Worm (Caenorhabditis elegans) whole organism, L4 larva: ENCODE data around the gene cyn-13.

Experiments used
- F37D6.2 ChIP-seq: sonication (generic microtip); optimal IDR thresholded peaks from 2 replicates; lab custom pipeline; 2016; ENCODE audit warnings: mild to moderate bottlenecking, missing genetic modification characterization, missing compliant biosample characterization
- F49E8.2 ChIP-seq: sonication (generic microtip); optimal IDR thresholded peaks from 2 replicates; lab custom pipeline; 2016; ENCODE audit warnings: missing compliant biosample characterization, mild to moderate bottlenecking, missing genetic modification characterization, borderline replicate concordance
- T20F7.1 ChIP-seq: fragments of 200-800 bp; sonication (Bioruptor generic); optimal IDR thresholded peaks from 2 replicates; lab custom pipeline; 2018; ENCODE audit warnings: mild to moderate bottlenecking, missing genetic modification characterization, missing compliant biosample characterization
- T26A8.4 ChIP-seq: fragments of 200-800 bp; sonication (Bioruptor generic); IDR thresholded peaks from 2 replicates; pipeline ENCODE4 v1.3.6; 2022; ENCODE audit warnings: missing genetic modification characterization, missing compliant biosample characterization
- Y48G9A.11 ChIP-seq: fragments of 200-800 bp; sonication (Bioruptor generic); IDR thresholded peaks from 2 replicates; pipeline ENCODE4 v1.3.6; 2022; ENCODE audit warnings: missing genetic modification reagents, missing genetic modification characterization, missing compliant biosample characterization
- ZK337.2 ChIP-seq: fragments of 200-800 bp; sonication (Bioruptor generic); IDR thresholded peaks from 2 replicates; pipeline ENCODE4 v1.3.6; 2022; ENCODE audit warnings: missing genetic modification reagents, missing genetic modification characterization, missing compliant biosample characterization
- ama-1 ChIP-seq: fragments of 150-350 bp; optimal IDR thresholded peaks from 2 replicates; lab custom pipeline; 2014; ENCODE audit warnings: inconsistent platforms, mixed read lengths
- arid-1 ChIP-seq: fragments of 200-800 bp; sonication (Bioruptor generic); conservative IDR thresholded peaks from 2 replicates; pipeline ENCODE4 v1.3.6; 2022; ENCODE audit warnings: missing genetic modification reagents, missing genetic modification characterization, missing compliant biosample characterization
- ceh-20 ChIP-seq: fragments of 200-800 bp; sonication (Bioruptor generic); IDR thresholded peaks from 2 replicates; pipeline ENCODE4 v1.3.6; 2022; ENCODE audit warnings: missing genetic modification reagents, missing genetic modification characterization, missing compliant biosample characterization
- ceh-28 ChIP-seq: fragments of 150-350 bp; optimal IDR thresholded peaks from 2 replicates; lab custom pipeline; 2014; ENCODE audit warnings: missing biosample characterization, missing genetic modification reagents, missing genetic modification characterization
- ctbp-1 ChIP-seq: fragments of 200-800 bp; sonication (Bioruptor generic); IDR thresholded peaks from 2 replicates; pipeline ENCODE4 v1.3.6; 2022; ENCODE audit warnings: missing genetic modification reagents, missing genetic modification characterization, missing compliant biosample characterization
- daf-12 ChIP-seq: fragments of 150-350 bp; optimal IDR thresholded peaks from 2 replicates; lab custom pipeline; 2014; ENCODE audit warnings: missing biosample characterization, missing genetic modification reagents, missing genetic modification characterization
- daf-16 ChIP-seq, 3 experiments: sonication (generic microtip); optimal IDR thresholded peaks; 2 replicates each; lab custom pipeline; 2016 to 2017; ENCODE audit warnings: missing genetic modification characterization in 3 of 3, missing genetic modification reagents in 3 of 3, mild to moderate bottlenecking in 2 of 3, missing compliant biosample characterization in 2 of 3, missing biosample characterization in 1 of 3, moderate library complexity in 1 of 3
- daf-19 ChIP-seq: fragments of 200-800 bp; sonication (Bioruptor generic); conservative IDR thresholded peaks from 2 replicates; pipeline ENCODE4 v1.3.6; 2022; ENCODE audit warnings: missing genetic modification characterization, missing compliant biosample characterization
- dmd-6 ChIP-seq: fragments of 200-800 bp; sonication (Bioruptor generic); IDR thresholded peaks from 2 replicates; pipeline ENCODE4 v1.3.6; 2022; ENCODE audit warnings: missing genetic modification reagents, missing genetic modification characterization, missing compliant biosample characterization
- dmd-8 ChIP-seq: fragments of 200-800 bp; sonication (Bioruptor generic); IDR thresholded peaks from 2 replicates; pipeline ENCODE4 v1.3.6; 2022; ENCODE audit warnings: missing genetic modification characterization, missing compliant biosample characterization
- dve-1 ChIP-seq: sonication (generic microtip); optimal IDR thresholded peaks from 2 replicates; lab custom pipeline; 2017; ENCODE audit warnings: antibody characterized with exemption, mild to moderate bottlenecking, missing genetic modification characterization, missing compliant biosample characterization; ENCODE audit not compliant: insufficient read depth
- egl-43 ChIP-seq: fragments of 200-800 bp; sonication (Bioruptor generic); IDR thresholded peaks from 2 replicates; pipeline ENCODE4 v1.3.6; 2022; ENCODE audit warnings: missing genetic modification reagents, missing genetic modification characterization, missing compliant biosample characterization
- hlh-11 ChIP-seq: fragments of 200-800 bp; sonication (Bioruptor generic); optimal IDR thresholded peaks from 2 replicates; lab custom pipeline; 2018; ENCODE audit warnings: mild to moderate bottlenecking, missing genetic modification characterization, missing compliant biosample characterization
- hlh-30 ChIP-seq: sonication (generic microtip); optimal IDR thresholded peaks from 2 replicates; lab custom pipeline; 2017; ENCODE audit warnings: antibody characterized with exemption, mild to moderate bottlenecking, missing genetic modification characterization, missing compliant biosample characterization; ENCODE audit not compliant: insufficient read depth
- hmg-1.1 ChIP-seq: fragments of 200-800 bp; sonication (Bioruptor generic); IDR thresholded peaks from 2 replicates; pipeline ENCODE4 v1.3.6; 2022; ENCODE audit warnings: missing genetic modification reagents, missing genetic modification characterization, missing compliant biosample characterization
- jun-1 ChIP-seq: fragments of 150-350 bp; optimal IDR thresholded peaks from 2 replicates; lab custom pipeline; 2014; ENCODE audit warnings: missing biosample characterization, missing genetic modification reagents, missing genetic modification characterization
- lim-7 ChIP-seq: fragments of 200-800 bp; sonication (Bioruptor generic); IDR thresholded peaks from 2 replicates; pipeline ENCODE4 v1.3.6; 2022; ENCODE audit warnings: missing genetic modification characterization, missing compliant biosample characterization
- lin-13 ChIP-seq: fragments of 150-350 bp; optimal IDR thresholded peaks from 2 replicates; lab custom pipeline; 2014; ENCODE audit warnings: missing biosample characterization, missing genetic modification reagents, missing genetic modification characterization
- lin-29 ChIP-seq: fragments of 200-800 bp; sonication (Bioruptor generic); IDR thresholded peaks from 2 replicates; pipeline ENCODE4 v1.3.6; 2022; ENCODE audit warnings: missing genetic modification reagents, missing genetic modification characterization, missing compliant biosample characterization
- madf-5 ChIP-seq, 2 experiments: fragments of 200-800 bp; sonication (Bioruptor generic); IDR thresholded peaks; 2 replicates each; pipeline ENCODE4 v1.3.6; 2022; ENCODE audit warnings: missing compliant biosample characterization in 2 of 2, missing genetic modification characterization in 2 of 2
- mdl-1 ChIP-seq, 2 experiments: fragments of 150-350 bp in 1 of 2; sonication (generic microtip) in 1 of 2; optimal IDR thresholded peaks; 2 replicates each; lab custom pipeline; 2014 to 2017; ENCODE audit warnings: missing biosample characterization in 2 of 2, missing genetic modification characterization in 2 of 2
- mep-1 ChIP-seq: fragments of 150-350 bp; sonication (generic microtip); optimal IDR thresholded peaks from 3 replicates; lab custom pipeline; 2014; ENCODE audit warnings: missing biosample characterization, missing genetic modification characterization
- mes-2 ChIP-seq: sonication (generic microtip); optimal IDR thresholded peaks from 2 replicates; lab custom pipeline; 2016; ENCODE audit warnings: missing genotype, mild to moderate bottlenecking, missing genetic modification characterization, missing compliant biosample characterization; ENCODE audit not compliant: poor library complexity, severe bottlenecking
- nhr-10 ChIP-seq: fragments of 150-350 bp; optimal IDR thresholded peaks from 2 replicates; lab custom pipeline; 2014; ENCODE audit warnings: missing biosample characterization, missing genetic modification characterization
- nhr-102 ChIP-seq: sonication (generic microtip); optimal IDR thresholded peaks from 2 replicates; lab custom pipeline; 2016; ENCODE audit warnings: mild to moderate bottlenecking, missing genetic modification characterization, moderate library complexity, missing compliant biosample characterization
- nhr-11 ChIP-seq: fragments of 150-350 bp; optimal IDR thresholded peaks from 2 replicates; lab custom pipeline; 2014; ENCODE audit warnings: missing biosample characterization, missing genetic modification characterization
- nhr-28 ChIP-seq: fragments of 150-350 bp; optimal IDR thresholded peaks from 2 replicates; lab custom pipeline; 2014; ENCODE audit warnings: missing biosample characterization, missing genetic modification characterization
- nhr-77 ChIP-seq: fragments of 150-350 bp; optimal IDR thresholded peaks from 2 replicates; lab custom pipeline; 2014; ENCODE audit warnings: missing biosample characterization, missing genetic modification characterization
- pha-4 ChIP-seq, 2 experiments: fragments of 150-350 bp in 1 of 2; fragments of 200-800 bp in 1 of 2; sonication (Bioruptor generic) in 1 of 2; IDR thresholded peaks in 1 of 2; optimal IDR thresholded peaks in 1 of 2; 2 replicates each; pipeline versions ENCODE4 v1.3.6 to Lab custom; 2014 to 2022; ENCODE audit warnings: missing genetic modification characterization in 2 of 2, missing genetic modification reagents in 2 of 2, missing biosample characterization in 1 of 2, missing compliant biosample characterization in 1 of 2
- rbr-2 ChIP-seq: sonication (generic microtip); optimal IDR thresholded peaks from 2 replicates; lab custom pipeline; 2016; ENCODE audit warnings: missing genotype, missing genetic modification characterization, missing compliant biosample characterization
- saeg-2 ChIP-seq: fragments of 200-800 bp; sonication (Bioruptor generic); IDR thresholded peaks from 2 replicates; pipeline ENCODE4 v1.3.6; 2022; ENCODE audit warnings: missing genetic modification reagents, missing genetic modification characterization, missing compliant biosample characterization
- set-16 ChIP-seq: fragments of 200-800 bp; sonication (Bioruptor generic); IDR thresholded peaks from 2 replicates; pipeline ENCODE4 v1.3.6; 2022; ENCODE audit warnings: missing genetic modification reagents, missing genetic modification characterization, missing compliant biosample characterization
- spr-3 ChIP-seq: fragments of 200-800 bp; sonication (Bioruptor generic); optimal IDR thresholded peaks from 2 replicates; lab custom pipeline; 2018; ENCODE audit warnings: mild to moderate bottlenecking, missing genetic modification characterization, missing compliant biosample characterization
- tra-1 ChIP-seq: fragments of 200-800 bp; sonication (Bioruptor generic); IDR thresholded peaks from 2 replicates; pipeline ENCODE4 v1.3.6; 2022; ENCODE audit warnings: missing genetic modification reagents, missing genetic modification characterization, missing compliant biosample characterization
- unc-130 ChIP-seq: sonication (generic microtip); optimal IDR thresholded peaks from 2 replicates; lab custom pipeline; 2016; ENCODE audit warnings: missing genetic modification reagents, missing genetic modification characterization, missing compliant biosample characterization
- unc-39 ChIP-seq: sonication (generic microtip); optimal IDR thresholded peaks from 2 replicates; lab custom pipeline; 2017; ENCODE audit warnings: missing biosample characterization, missing genetic modification characterization
- unc-62 ChIP-seq, 3 experiments: fragments of 150-350 bp in 1 of 3; sonication (generic microtip); optimal IDR thresholded peaks in 2 of 3; peaks in 1 of 3; 1 replicate in 1 of 3; 2 replicates in 2 of 3; lab custom pipeline; 2014 to 2017; ENCODE audit warnings: missing biosample characterization in 3 of 3, missing genetic modification characterization in 3 of 3, missing genetic modification reagents in 3 of 3, missing genotype in 1 of 3
- zag-1 ChIP-seq: fragments of 150-350 bp; optimal IDR thresholded peaks from 2 replicates; lab custom pipeline; 2014; ENCODE audit warnings: missing biosample characterization, missing genetic modification characterization
- zfp-2 ChIP-seq: sonication (generic microtip); optimal IDR thresholded peaks from 2 replicates; lab custom pipeline; 2016; ENCODE audit warnings: mild to moderate bottlenecking, missing genetic modification characterization, missing compliant biosample characterization
- ztf-11 ChIP-seq: fragments of 150-350 bp; optimal IDR thresholded peaks from 2 replicates; lab custom pipeline; 2014; ENCODE audit warnings: missing biosample characterization, missing genetic modification characterization

cyn-13 gene

DNA sequence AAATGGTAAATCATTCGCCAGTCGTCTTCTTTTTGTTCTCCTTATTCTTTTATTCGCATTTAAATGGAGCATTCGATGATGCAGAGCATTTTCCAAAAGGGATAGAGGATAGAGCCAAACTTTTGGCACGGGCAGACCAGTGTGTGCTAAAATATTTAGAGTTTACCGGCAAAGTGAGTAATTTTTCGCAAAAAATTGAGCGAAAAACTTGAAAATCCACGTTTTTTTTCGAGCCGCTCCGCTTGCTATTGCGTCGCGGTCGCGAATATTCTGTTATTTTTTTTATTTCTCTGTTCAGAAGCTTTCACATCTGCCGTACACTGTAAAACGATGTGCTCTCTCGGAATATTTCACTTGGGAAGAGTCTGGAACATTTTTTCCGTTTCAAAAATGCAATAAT is 27.6 kb downstream of the cyn-13 start, which contains the start of gene Y116A8C.43 (continued):
- no peak for TF ChIP-seq daf-12 (tag; lab: Kevin White, UChicago)
- TF ChIP-seq hmg-1.1, result no peak
- no peak for TF ChIP-seq tra-1
- TF ChIP-seq spr-3, result no peak
- no peak for TF ChIP-seq saeg-2 (GFP tag; lab: Robert Waterston, UW)
- no peak for TF ChIP-seq madf-5 (GFP tag; IDR thresholded peaks at IDR 0.05; lab: Robert Waterston, UW)
- TF ChIP-seq ctbp-1 (GFP tag; lab: Robert Waterston, UW), result no peak
- no peak for TF ChIP-seq mep-1 (tag; lab: Kevin White, UChicago)
- TF ChIP-seq nhr-77 (tag; lab: Kevin White, UChicago), result no peak
- TF ChIP-seq unc-130, result peak; percentile 56
- no peak for TF ChIP-seq jun-1 (tag; lab: Kevin White, UChicago)
- TF ChIP-seq F49E8.2, result peak; percentile 79
- TF ChIP-seq T20F7.1 (GFP tag; lab: Kevin White, UChicago), result no peak
- no peak for TF ChIP-seq unc-39 (tag; lab: Kevin White, UChicago)

DNA sequence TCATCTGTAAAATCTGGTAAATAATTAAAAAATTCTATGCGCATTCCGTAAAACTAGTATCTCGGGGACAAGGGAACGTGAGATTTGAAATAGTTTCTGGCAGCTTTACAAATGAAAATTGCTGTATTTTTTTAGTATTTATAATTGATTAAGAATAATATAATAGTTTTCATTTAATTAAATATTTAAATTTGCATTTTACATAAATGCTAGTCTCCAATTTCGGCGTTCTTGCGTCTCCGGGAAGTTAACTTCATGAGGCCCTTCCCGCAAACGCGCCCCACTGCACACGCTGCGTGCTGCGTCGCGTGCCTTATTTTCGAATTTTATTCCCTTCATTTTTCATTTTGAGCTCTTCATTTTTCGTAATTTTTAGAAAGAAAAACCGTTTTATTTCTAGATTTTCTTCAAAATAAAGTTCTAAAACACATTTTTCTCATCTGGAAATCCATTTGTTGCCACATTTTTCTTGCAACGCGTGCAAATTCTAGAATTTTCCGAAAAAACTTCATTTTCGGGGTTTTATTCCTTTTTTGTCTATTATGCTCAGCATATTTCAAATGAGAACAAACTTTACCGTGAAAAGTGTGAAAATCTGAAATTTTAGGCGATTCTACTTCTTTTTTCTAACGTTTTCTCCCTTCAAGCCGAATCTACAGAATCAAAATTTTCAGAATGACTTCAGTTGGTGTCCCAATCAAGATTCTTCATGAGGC is 28.9 kb downstream of the cyn-13 start, which contains the start of the genes snx-13 and snr-1:
Gene snx-13 (minus strand): TSS at position 55 of the 716 bp plus-strand sequence.
Gene snr-1 (plus strand): TSS at position 666 of the 716 bp plus-strand sequence.
- no peak for TF ChIP-seq lin-29 (GFP tag; lab: Robert Waterston, UW)
- peak in 1 of 2 experiments; percentile 30 for TF ChIP-seq daf-16 (GFP tag; optimal IDR thresholded peaks at IDR 0.05; lab: Kevin White, UChicago)
- peak; percentile 39 for TF ChIP-seq daf-16 (tag; optimal IDR thresholded peaks at IDR 0.05; lab: Kevin White, UChicago)
- TF ChIP-seq T26A8.4 (GFP tag; lab: Robert Waterston, UW), result no peak
- peak; percentile 69 for TF ChIP-seq F37D6.2
- TF ChIP-seq lin-13 (GFP tag; lab: Kevin White, UChicago), result peak; percentile 50
- 0 out of 2 replicates have a peak, but pooled peaks have one; percentile 13 for TF ChIP-seq set-16 (GFP tag; lab: Robert Waterston, UW)
- TF ChIP-seq F49E8.2, result peak; percentile 3
- TF ChIP-seq nhr-102, result peak; percentile 38
- TF ChIP-seq zfp-2, result peak; percentile 62
- TF ChIP-seq arid-1 (GFP tag; lab: Robert Waterston, UW), result peak; percentile 61; the same call in 1 of the 2 replicates
- TF ChIP-seq nhr-28 (tag; lab: Kevin White, UChicago), result peak; percentile 44
- TF ChIP-seq zag-1, result no peak
- no peak for TF ChIP-seq ama-1 (lab: Kevin White, UChicago)
- TF ChIP-seq Y48G9A.11 (GFP tag; lab: Robert Waterston, UW), result peak; percentile 64
- TF ChIP-seq daf-19 (GFP tag; lab: Robert Waterston, UW), result no peak
- TF ChIP-seq dmd-8 (GFP tag; lab: Robert Waterston, UW), result no peak
- TF ChIP-seq ctbp-1 (GFP tag; lab: Robert Waterston, UW), result no peak; the same call in 1 of the 2 replicates
- TF ChIP-seq nhr-10 (tag; lab: Kevin White, UChicago), result no peak
- no peak for TF ChIP-seq lim-7
- TF ChIP-seq pha-4 (GFP tag; IDR thresholded peaks at IDR 0.05; lab: Robert Waterston, UW), result peak; percentile 60; the same call in 1 of the 2 replicates
- no peak for TF ChIP-seq pha-4 (tag; optimal IDR thresholded peaks at IDR 0.05; lab: Kevin White, UChicago)
- TF ChIP-seq mdl-1 (tag; optimal IDR thresholded peaks at IDR 0.05; lab: Kevin White, UChicago), result peak in 1 of 2 experiments; percentile 65
- TF ChIP-seq ztf-11 (tag; lab: Kevin White, UChicago), result no peak
- peak; percentile 48 for TF ChIP-seq dve-1 (tag; lab: Kevin White, UChicago)
- TF ChIP-seq saeg-2 (GFP tag; lab: Robert Waterston, UW), result no peak
- no peak for TF ChIP-seq egl-43 (GFP tag; lab: Robert Waterston, UW)
- TF ChIP-seq unc-62 (GFP tag; optimal IDR thresholded peaks at IDR 0.05 in 1 of 2; lab: Kevin White, UChicago), result no peak
- TF ChIP-seq unc-62 (tag; optimal IDR thresholded peaks at IDR 0.05; lab: Kevin White, UChicago), result no peak
- TF ChIP-seq ZK337.2 (GFP tag; lab: Robert Waterston, UW), result peak; percentile 74; the same call in 1 of the 2 replicates
- peak; percentile 64 for TF ChIP-seq hlh-30
- TF ChIP-seq hlh-11 (tag; lab: Kevin White, UChicago), result no peak
- TF ChIP-seq rbr-2 (tag; lab: Kevin White, UChicago), result peak; percentile 70
- TF ChIP-seq mes-2 (tag; lab: Kevin White, UChicago), result peak; percentile 96
- TF ChIP-seq dmd-6 (GFP tag; lab: Robert Waterston, UW), result peak; percentile 49
- TF ChIP-seq daf-12 (tag; lab: Kevin White, UChicago), result no peak
- TF ChIP-seq madf-5 (GFP tag; IDR thresholded peaks at IDR 0.05; lab: Robert Waterston, UW), result 0 out of 4 replicates have a peak, but pooled peaks of 1 of the 2 experiments have one; percentile 62
- no peak for TF ChIP-seq ceh-20
- no peak for TF ChIP-seq ceh-28 (tag; lab: Kevin White, UChicago)
- peak; percentile 17 for TF ChIP-seq nhr-11 (tag; lab: Kevin White, UChicago)
